Fruit fly (Drosophila melanogaster): ENCODE measurements around the gene AstA-R2.
"Not testable (repeated sequence)": the region's sequence is repeated elsewhere in the genome, so short reads cannot be mapped to it uniquely, and the experiment has no call there.

The AstA-R2 gene

dm6 chr3R:28744682-28745081 lies at the start of gene AstA-R2:
Gene AstA-R2, minus strand, starts transcription at chr3R:28744782.
- TF ChIP-seq CG8478 (optimal IDR thresholded peaks at IDR 0.05) (no peak), CTCF (optimal IDR thresholded peaks at IDR 0.05) (no peak)

dm6 chr3R:28790222-28790621 lies 45.6 kb upstream of the AstA-R2 start, which contains the start of gene intr:
Gene intr, plus strand, starts transcription at chr3R:28790522.
- no peak for TF ChIP-seq CG8478 (optimal IDR thresholded peaks at IDR 0.05)
- no peak for TF ChIP-seq CTCF (optimal IDR thresholded peaks at IDR 0.05)

DNA sequence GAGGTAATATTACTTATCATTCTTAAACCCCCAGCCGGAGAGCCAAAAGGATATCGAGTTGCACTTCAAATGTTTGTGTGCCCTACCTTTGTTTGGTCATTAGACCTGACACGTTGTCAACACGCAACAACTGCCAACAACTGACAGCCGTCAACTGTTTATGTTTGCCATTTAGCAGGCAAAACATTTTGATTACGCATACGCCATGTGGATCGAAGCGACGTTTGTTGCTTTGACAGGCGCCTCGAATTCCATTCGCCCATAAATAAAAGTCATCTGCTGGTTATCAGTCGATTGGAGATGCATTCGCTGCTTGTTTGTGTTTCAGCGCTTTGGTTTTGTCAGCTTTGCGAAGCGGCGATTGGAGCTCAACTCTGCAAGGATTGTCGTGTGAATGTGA lies 44.7 kb upstream of the AstA-R2 start, which contains the start of gene CG34295:
Gene CG34295 (plus strand): TSS at position 301 of the 400 bp plus-strand sequence.
- TF ChIP-seq CTCF (optimal IDR thresholded peaks at IDR 0.05) (no peak), CG8478 (optimal IDR thresholded peaks at IDR 0.05) (no peak)

- no peak for TF ChIP-seq CG8478 (optimal IDR thresholded peaks at IDR 0.05)
These were observed 31.1 kb upstream of the AstA-R2 start for dm6 chr3R:28775703-28776102.

dm6 chr3R:28758134-28758533 lies 13.6 kb upstream of the AstA-R2 start, which contains the start of gene aqrs:
Gene aqrs, minus strand, starts transcription at chr3R:28758234.
- TF ChIP-seq CG8478, CTCF (optimal IDR thresholded peaks at IDR 0.05): not testable (repeated sequence)

DNA sequence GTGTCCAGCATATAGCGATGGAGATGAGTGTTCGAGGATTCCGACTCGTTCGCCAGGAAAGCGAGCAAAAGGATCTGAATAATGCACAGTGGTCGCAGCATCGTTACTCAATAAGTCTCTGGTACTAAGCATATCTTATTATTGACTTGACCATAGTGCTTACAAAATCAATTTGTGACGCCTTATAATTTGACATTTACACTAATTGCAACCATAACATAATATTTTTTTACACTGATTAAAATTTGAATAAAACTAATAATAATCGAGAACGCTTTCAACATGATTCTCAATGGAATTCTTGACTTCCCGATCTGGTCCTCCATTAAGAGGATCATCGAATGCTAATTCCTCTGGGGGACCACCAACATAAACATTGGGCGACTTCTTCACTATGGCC lies 12.3 kb upstream of the AstA-R2 start, which contains the start of gene CG9997:
Gene CG9997 (minus strand): TSS at position 101 of the 400 bp plus-strand sequence.
- TF ChIP-seq CTCF (optimal IDR thresholded peaks at IDR 0.05) (no peak), CG8478 (optimal IDR thresholded peaks at IDR 0.05) (no peak)

dm6 chr3R:28751611-28752129 lies 7.1 kb upstream of the AstA-R2 start, which contains the start of gene CG10000:
Gene CG10000, minus strand, starts transcription at chr3R:28751661.
- TF ChIP-seq CG8478 (optimal IDR thresholded peaks at IDR 0.05) = no peak
- no peak for TF ChIP-seq CTCF (optimal IDR thresholded peaks at IDR 0.05)

DNA sequence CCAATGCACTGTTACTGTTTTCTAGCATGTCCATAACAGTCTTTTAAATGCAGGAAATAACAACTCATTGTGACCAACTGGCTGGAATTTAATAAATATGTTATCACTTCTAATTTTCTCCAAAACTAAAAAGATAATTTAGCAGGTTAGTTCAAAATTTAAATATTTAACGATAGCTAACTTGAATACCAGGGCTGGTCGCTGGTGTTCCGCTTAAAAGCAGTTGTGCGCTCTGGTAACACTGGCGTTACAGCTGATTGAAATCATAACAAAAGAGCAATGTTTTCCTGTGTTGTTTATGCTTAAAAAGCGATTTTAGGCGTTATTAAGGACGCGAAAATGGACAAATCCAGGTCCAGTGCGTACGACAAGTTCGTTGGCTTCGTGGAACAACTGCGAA lies 48.6 kb downstream of the AstA-R2 start, which contains the start of gene htt:
Gene htt (plus strand): TSS at position 250 of the 400 bp plus-strand sequence.
- TF ChIP-seq CTCF (optimal IDR thresholded peaks at IDR 0.05) (peak in 1 of 2 experiments; percentile 7), CG8478 (optimal IDR thresholded peaks at IDR 0.05) (no peak)

dm6 chr3R:28687969-28688368 lies 56.6 kb downstream of the AstA-R2 start:
- no peak for TF ChIP-seq CG8478 (optimal IDR thresholded peaks at IDR 0.05)
- no peak for TF ChIP-seq CTCF (optimal IDR thresholded peaks at IDR 0.05)
